Fruit fly (Drosophila melanogaster): ENCODE data around the gene RpS3.

DNA sequence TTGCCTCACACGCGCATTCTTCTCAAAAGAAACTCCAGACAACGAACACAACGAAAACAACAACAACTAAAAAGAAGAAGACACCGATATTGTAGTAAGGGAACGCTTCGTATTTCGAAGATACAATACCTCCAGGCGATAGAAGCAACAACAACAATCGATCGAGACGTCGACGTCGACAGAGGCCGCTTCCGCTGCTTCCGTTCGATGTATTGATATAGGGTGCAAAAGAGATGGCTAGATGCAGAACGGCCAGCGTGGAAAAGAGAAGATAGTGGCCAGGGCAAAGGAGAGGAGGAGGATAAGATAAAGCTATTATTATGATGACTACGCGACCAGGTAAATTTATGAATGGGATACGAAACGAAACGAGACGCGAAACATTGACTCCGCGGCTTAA, 43.4 kb upstream of the RpS3 start:
- TF ChIP-seq CG11902 (GFP tag; optimal IDR thresholded peaks at IDR 0.05) = no peak
- no peak for TF ChIP-seq CG16779 (tag; optimal IDR thresholded peaks at IDR 0.05)
- no peak for TF ChIP-seq Hr4 (GFP tag; optimal IDR thresholded peaks at IDR 0.05)
- no peak for TF ChIP-seq Sox15 (GFP tag; optimal IDR thresholded peaks at IDR 0.05)
- no peak for TF ChIP-seq CG6792 (GFP tag; optimal IDR thresholded peaks at IDR 0.05)
- no peak for TF ChIP-seq Sox102F (GFP tag; optimal IDR thresholded peaks at IDR 0.05)
- TF ChIP-seq Smox (GFP tag; optimal IDR thresholded peaks at IDR 0.05) = no peak
- no peak for TF ChIP-seq CG31627 (GFP tag; optimal IDR thresholded peaks at IDR 0.05)
